Fruit fly (Drosophila melanogaster) whole organism, prepupa: ENCODE measurements around the gene CG40813.
"Not testable (repeated sequence)": the region's sequence is repeated elsewhere in the genome, so short reads cannot be mapped to it uniquely, and the experiment has no call there.

Experiments
- Blimp-1 ChIP-seq: fragments of 200-800 bp; sonication (Bioruptor generic); optimal IDR thresholded peaks from 3 replicates; lab custom pipeline; 2017; ENCODE audit warnings: missing biosample characterization, missing genetic modification characterization, mild to moderate bottlenecking, moderate library complexity, missing genetic modification reagents
- CG6163 ChIP-seq: fragments of 200-800 bp; sonication (Bioruptor generic); IDR thresholded peaks from 3 replicates; pipeline ENCODE4 v1.3.6; 2022; ENCODE audit warnings: missing biosample characterization, missing genetic modification characterization
- CG7368 ChIP-seq: fragments of 200-800 bp; sonication (Bioruptor generic); optimal IDR thresholded peaks from 3 replicates; lab custom pipeline; 2016; ENCODE audit warnings: missing biosample characterization, missing genetic modification characterization
- CG8319 ChIP-seq: fragments of 200-800 bp; sonication (Bioruptor generic); optimal IDR thresholded peaks from 3 replicates; lab custom pipeline; 2016; ENCODE audit warnings: missing biosample characterization, missing genetic modification characterization
- Sox14 ChIP-seq: fragments of 200-800 bp; sonication (Bioruptor generic); optimal IDR thresholded peaks from 3 replicates; lab custom pipeline; 2016; ENCODE audit warnings: missing biosample characterization, missing genetic modification characterization
- Sox15 ChIP-seq: fragments of 200-800 bp; sonication (Bioruptor generic); optimal IDR thresholded peaks from 3 replicates; lab custom pipeline; 2016; ENCODE audit warnings: missing biosample characterization, missing genetic modification characterization
- achi ChIP-seq: fragments of 200-800 bp; sonication (Bioruptor generic); optimal IDR thresholded peaks from 3 replicates; lab custom pipeline; 2016; ENCODE audit warnings: missing biosample characterization, missing genetic modification characterization
- acj6 ChIP-seq: fragments of 200-800 bp; sonication (Bioruptor generic); optimal IDR thresholded peaks from 3 replicates; lab custom pipeline; 2016; ENCODE audit warnings: missing biosample characterization, missing genetic modification characterization
- fkh ChIP-seq: fragments of 200-800 bp; sonication (Bioruptor generic); optimal IDR thresholded peaks from 3 replicates; lab custom pipeline; 2017; ENCODE audit warnings: missing biosample characterization, mild to moderate bottlenecking, missing genetic modification characterization, moderate library complexity
- pdm3 ChIP-seq: fragments of 200-800 bp; sonication (Bioruptor generic); optimal IDR thresholded peaks from 3 replicates; lab custom pipeline; 2016; ENCODE audit warnings: missing biosample characterization, missing genetic modification characterization
- topi ChIP-seq: fragments of 200-800 bp; sonication (Bioruptor generic); optimal IDR thresholded peaks from 3 replicates; lab custom pipeline; 2016; ENCODE audit warnings: missing biosample characterization, missing genetic modification characterization
- vri ChIP-seq: fragments of 200-800 bp; sonication (Bioruptor generic); optimal IDR thresholded peaks from 3 replicates; lab custom pipeline; 2016; ENCODE audit warnings: missing biosample characterization, mild to moderate bottlenecking, missing genetic modification characterization

DNA sequence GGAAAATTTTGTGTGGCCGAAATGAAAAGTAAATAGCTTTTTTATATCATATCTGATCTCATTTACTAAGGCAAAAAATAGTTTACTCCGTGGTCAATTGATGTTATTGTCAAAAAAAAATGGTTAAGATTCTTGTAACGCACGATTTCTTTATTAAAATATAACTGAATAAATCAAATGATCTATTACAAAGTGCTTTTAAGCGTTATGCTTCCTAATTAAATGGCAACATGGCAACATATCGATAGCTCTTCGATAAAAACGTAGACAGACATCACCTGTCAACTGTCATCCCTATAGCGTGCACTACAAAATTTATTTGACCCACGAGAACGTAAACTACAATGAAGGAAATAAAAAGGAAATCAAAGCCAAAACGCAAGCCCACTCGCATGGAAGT lies 4.6 kb downstream of the CG40813 start, which contains the start of gene CG46504:
- TF ChIP-seq fkh (GFP tag; lab: Kevin White, UChicago); vri (GFP tag; lab: Kevin White, UChicago); CG8319 (GFP tag; lab: Kevin White, UChicago); Blimp-1 (GFP tag; lab: Kevin White, UChicago); Sox15 (GFP tag; lab: Kevin White, UChicago); pdm3 (GFP tag; lab: Kevin White, UChicago); acj6 (GFP tag; lab: Kevin White, UChicago); topi (GFP tag; lab: Kevin White, UChicago); Sox14; CG7368; CG6163 (GFP tag; lab: Robert Waterston, UW); achi (GFP tag; lab: Kevin White, UChicago): not testable (repeated sequence)
